Fruit fly (Drosophila melanogaster): Measurements from ENCODE around the gene RfC38.

DNA sequence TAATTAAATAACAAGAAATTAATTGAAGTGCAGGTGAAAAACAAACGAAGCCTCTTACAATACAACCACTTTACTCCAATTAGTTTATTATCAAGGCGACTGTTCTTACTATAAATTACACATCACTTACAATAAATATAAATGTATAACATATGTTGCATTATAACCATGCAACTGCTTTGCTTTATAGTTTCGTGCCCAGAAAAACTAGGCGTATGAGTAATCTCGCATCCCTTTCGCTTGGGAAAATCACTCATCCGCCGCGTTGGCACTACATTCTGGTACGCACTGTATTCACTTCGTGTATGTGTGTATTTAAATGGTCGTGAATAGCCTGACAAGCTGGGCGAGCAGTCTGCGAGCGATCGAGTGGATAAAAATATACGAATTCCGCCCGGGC is 39.5 kb upstream of the RfC38 start:
- TF ChIP-seq CG8478 (optimal IDR thresholded peaks at IDR 0.05) (no peak), CTCF (optimal IDR thresholded peaks at IDR 0.05) (no peak)

Data from S2 (cell line).